Worm (Caenorhabditis elegans) whole organism, L3 larva: ENCODE data around the gene T05G5.4.

Source experiments
- egl-27 ChIP-seq: sonication (generic microtip); optimal IDR thresholded peaks from 4 replicates; lab custom pipeline; 2017; ENCODE audit warnings: missing biosample characterization, missing genetic modification reagents, missing genetic modification characterization
- elt-1 ChIP-seq: fragments of 150-350 bp; optimal IDR thresholded peaks from 2 replicates; lab custom pipeline; 2014; ENCODE audit warnings: missing biosample characterization, missing genetic modification characterization
- jun-1 ChIP-seq: fragments of 150-350 bp; optimal IDR thresholded peaks from 2 replicates; lab custom pipeline; 2014; ENCODE audit warnings: missing biosample characterization, missing genetic modification reagents, missing genetic modification characterization
- lin-15B ChIP-seq: fragments of 150-350 bp; optimal IDR thresholded peaks from 2 replicates; lab custom pipeline; 2014; ENCODE audit warnings: missing biosample characterization, missing genetic modification characterization
- nhr-11 ChIP-seq: fragments of 150-350 bp; optimal IDR thresholded peaks from 2 replicates; lab custom pipeline; 2014; ENCODE audit warnings: missing biosample characterization, missing genetic modification characterization
- nhr-12 ChIP-seq: fragments of 150-350 bp; optimal IDR thresholded peaks from 2 replicates; lab custom pipeline; 2014; ENCODE audit warnings: missing biosample characterization, missing genetic modification characterization
- nhr-23 ChIP-seq: fragments of 150-350 bp; optimal IDR thresholded peaks from 2 replicates; lab custom pipeline; 2014; ENCODE audit warnings: missing biosample characterization, missing genetic modification reagents, missing genetic modification characterization
- nhr-237 ChIP-seq: fragments of 150-350 bp; optimal IDR thresholded peaks from 2 replicates; lab custom pipeline; 2014; ENCODE audit warnings: missing biosample characterization, missing genetic modification characterization
- nhr-76 ChIP-seq: fragments of 150-350 bp; sonication (generic microtip); optimal IDR thresholded peaks from 5 replicates; lab custom pipeline; 2014; ENCODE audit warnings: missing biosample characterization, missing genetic modification characterization
- skn-1 ChIP-seq: fragments of 150-350 bp; optimal IDR thresholded peaks from 2 replicates; lab custom pipeline; 2014; ENCODE audit warnings: missing biosample characterization, missing genetic modification characterization
- tbx-2 ChIP-seq: sonication (generic microtip); optimal IDR thresholded peaks from 2 replicates; lab custom pipeline; 2016; ENCODE audit warnings: mild to moderate bottlenecking, missing genetic modification characterization, missing compliant biosample characterization

DNA sequence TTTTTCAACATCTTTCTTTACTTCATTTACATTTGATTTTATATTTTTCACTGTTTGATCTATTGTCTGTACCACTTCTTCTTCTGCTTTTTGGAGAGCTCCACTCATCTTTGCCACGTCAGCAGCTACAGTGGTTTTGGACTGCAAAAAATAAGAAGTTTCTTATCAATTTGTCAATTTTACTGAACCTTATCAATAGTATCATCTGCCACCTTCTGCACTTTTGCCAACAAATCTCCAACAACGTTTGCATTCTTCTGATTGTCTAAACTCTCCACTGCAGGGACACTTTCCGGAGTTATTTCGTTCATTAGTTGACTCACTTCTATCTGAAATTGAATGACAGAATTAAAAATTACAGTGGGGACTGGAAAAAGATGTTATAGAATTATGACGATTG is 38.0 kb downstream of the T05G5.4 start:
- TF ChIP-seq nhr-23 (tag; lab: Kevin White, UChicago) (no peak), nhr-237 (tag; lab: Kevin White, UChicago) (no peak), lin-15B (tag; lab: Kevin White, UChicago) (no peak), jun-1 (no peak), nhr-12 (tag; lab: Kevin White, UChicago) (no peak), nhr-76 (no peak), egl-27 (tag; lab: Kevin White, UChicago) (no peak), skn-1 (tag; lab: Kevin White, UChicago) (no peak), tbx-2 (tag; lab: Kevin White, UChicago) (no peak), elt-1 (tag; lab: Kevin White, UChicago) (no peak), nhr-11 (no peak)
